Worm (Caenorhabditis elegans) whole organism, young adult: Measurements from ENCODE around the gene ptb-1.

ENCODE experiments used
- B0261.1 ChIP-seq: sonication (generic microtip); optimal IDR thresholded peaks from 2 replicates; lab custom pipeline; 2016; ENCODE audit warnings: mild to moderate bottlenecking, missing genetic modification characterization, moderate library complexity, missing compliant biosample characterization
- F39B2.1 ChIP-seq: fragments of 200-800 bp; sonication (Bioruptor generic); IDR thresholded peaks from 2 replicates; pipeline ENCODE4 v1.3.6; 2022; ENCODE audit warnings: missing genetic modification reagents, missing genetic modification characterization, missing compliant biosample characterization
- Y67H2A.10 ChIP-seq: fragments of 200-800 bp; sonication (Bioruptor generic); conservative IDR thresholded peaks from 2 replicates; pipeline ENCODE4 v1.3.6; 2022; ENCODE audit warnings: missing genetic modification reagents, missing genetic modification characterization, missing compliant biosample characterization
- aptf-2 ChIP-seq: fragments of 200-800 bp; sonication (Bioruptor generic); conservative IDR thresholded peaks from 2 replicates; pipeline ENCODE4 v1.3.6; 2022; ENCODE audit warnings: missing genetic modification reagents, missing genetic modification characterization, missing compliant biosample characterization
- ceh-58 ChIP-seq: fragments of 200-800 bp; sonication (Bioruptor generic); IDR thresholded peaks from 2 replicates; pipeline ENCODE4 v1.3.6; 2022; ENCODE audit warnings: missing genetic modification characterization, missing compliant biosample characterization
- ceh-91 ChIP-seq: fragments of 200-800 bp; sonication (Bioruptor generic); IDR thresholded peaks from 2 replicates; pipeline ENCODE4 v1.3.6; 2022; ENCODE audit warnings: missing genetic modification reagents, missing genetic modification characterization, missing compliant biosample characterization
- egl-44 ChIP-seq: fragments of 200-800 bp; sonication (Bioruptor generic); IDR thresholded peaks from 2 replicates; pipeline ENCODE4 v1.3.6; 2022; ENCODE audit warnings: missing genetic modification reagents, missing genetic modification characterization, missing compliant biosample characterization
- hlh-12 ChIP-seq: sonication (generic microtip); optimal IDR thresholded peaks from 2 replicates; lab custom pipeline; 2016; ENCODE audit warnings: missing genetic modification characterization, missing compliant biosample characterization
- hmg-1.2 ChIP-seq: fragments of 200-800 bp; sonication (Bioruptor generic); IDR thresholded peaks from 2 replicates; pipeline ENCODE4 v1.3.6; 2022; ENCODE audit warnings: missing genetic modification reagents, missing genetic modification characterization, missing compliant biosample characterization
- lin-26 ChIP-seq: fragments of 200-800 bp; sonication (Bioruptor generic); IDR thresholded peaks from 2 replicates; pipeline ENCODE4 v1.3.6; 2022; ENCODE audit warnings: missing genetic modification reagents, missing genetic modification characterization, missing compliant biosample characterization
- lin-35 ChIP-seq, 3 experiments: fragments of 150-350 bp in 2 of 3; sonication (generic microtip) in 1 of 3; optimal IDR thresholded peaks; 2 replicates each; lab custom pipeline; 2014 to 2018; ENCODE audit warnings: missing biosample characterization in 3 of 3, missing genetic modification characterization in 3 of 3, missing genetic modification reagents in 3 of 3
- madf-8 ChIP-seq: fragments of 200-800 bp; sonication (Bioruptor generic); conservative IDR thresholded peaks from 2 replicates; pipeline ENCODE4 v1.3.6; 2022; ENCODE audit warnings: missing genetic modification reagents, missing genetic modification characterization, missing compliant biosample characterization
- mel-28 ChIP-seq: sonication (generic microtip); optimal IDR thresholded peaks from 2 replicates; lab custom pipeline; 2016; ENCODE audit warnings: borderline replicate concordance, mild to moderate bottlenecking, missing genetic modification characterization, missing compliant biosample characterization
- mes-4 ChIP-seq: sonication (generic microtip); optimal IDR thresholded peaks from 2 replicates; lab custom pipeline; 2016; ENCODE audit warnings: missing genotype, missing genetic modification characterization, missing compliant biosample characterization
- nhr-80 ChIP-seq: sonication (generic microtip); optimal IDR thresholded peaks from 2 replicates; lab custom pipeline; 2016; ENCODE audit warnings: missing genetic modification characterization, missing compliant biosample characterization
- snpc-1.1 ChIP-seq: sonication (generic microtip); optimal IDR thresholded peaks from 2 replicates; lab custom pipeline; 2017; ENCODE audit warnings: missing genetic modification characterization, mild to moderate bottlenecking, missing compliant biosample characterization, antibody characterized with exemption, moderate library complexity, missing genotype, missing genetic modification reagents; ENCODE audit not compliant: insufficient read depth
- snpc-4 ChIP-seq, 5 experiments: fragments of 150-350 bp in 1 of 5; sonication (generic microtip) in 4 of 5; optimal IDR thresholded peaks; 2 replicates each; lab custom pipeline; 2014 to 2018; ENCODE audit warnings: missing genetic modification characterization in 5 of 5, missing biosample characterization in 3 of 5, antibody characterized with exemption in 2 of 5, mild to moderate bottlenecking in 2 of 5, missing compliant biosample characterization in 2 of 5, missing genotype in 2 of 5, moderate library complexity in 2 of 5, missing genetic modification reagents in 1 of 5
- somi-1 ChIP-seq: fragments of 200-800 bp; sonication (Bioruptor generic); optimal IDR thresholded peaks from 2 replicates; lab custom pipeline; 2018; ENCODE audit warnings: mild to moderate bottlenecking, missing genetic modification characterization, missing compliant biosample characterization
- tlf-1 ChIP-seq: fragments of 200-800 bp; sonication (Bioruptor generic); optimal IDR thresholded peaks from 2 replicates; lab custom pipeline; 2018; ENCODE audit warnings: mild to moderate bottlenecking, missing genetic modification characterization, missing compliant biosample characterization
- xnd-1 ChIP-seq: sonication (generic microtip); optimal IDR thresholded peaks from 2 replicates; lab custom pipeline; 2016; ENCODE audit warnings: missing genotype, missing genetic modification reagents, missing genetic modification characterization, missing compliant biosample characterization
- zim-3 ChIP-seq: sonication (generic microtip); optimal IDR thresholded peaks from 2 replicates; lab custom pipeline; 2017; ENCODE audit warnings: mild to moderate bottlenecking, missing genetic modification characterization, moderate library complexity, missing compliant biosample characterization
- ztf-22 ChIP-seq: fragments of 200-800 bp; sonication (Bioruptor generic); optimal IDR thresholded peaks from 2 replicates; lab custom pipeline; 2018; ENCODE audit warnings: mild to moderate bottlenecking, missing genetic modification characterization, moderate library complexity, missing compliant biosample characterization
- ztf-25 ChIP-seq: fragments of 200-800 bp; sonication (Bioruptor generic); IDR thresholded peaks from 2 replicates; pipeline ENCODE4 v1.3.6; 2022; ENCODE audit warnings: missing genetic modification reagents, missing genetic modification characterization, missing compliant biosample characterization
- ztf-26 ChIP-seq: sonication (generic microtip); optimal IDR thresholded peaks from 2 replicates; lab custom pipeline; 2017; ENCODE audit warnings: missing genetic modification characterization, missing compliant biosample characterization
- ztf-28 ChIP-seq: fragments of 200-800 bp; sonication (Bioruptor generic); IDR thresholded peaks from 2 replicates; pipeline ENCODE4 v1.3.6; 2022; ENCODE audit warnings: missing genetic modification reagents, missing genetic modification characterization, missing compliant biosample characterization

Gene ptb-1

DNA sequence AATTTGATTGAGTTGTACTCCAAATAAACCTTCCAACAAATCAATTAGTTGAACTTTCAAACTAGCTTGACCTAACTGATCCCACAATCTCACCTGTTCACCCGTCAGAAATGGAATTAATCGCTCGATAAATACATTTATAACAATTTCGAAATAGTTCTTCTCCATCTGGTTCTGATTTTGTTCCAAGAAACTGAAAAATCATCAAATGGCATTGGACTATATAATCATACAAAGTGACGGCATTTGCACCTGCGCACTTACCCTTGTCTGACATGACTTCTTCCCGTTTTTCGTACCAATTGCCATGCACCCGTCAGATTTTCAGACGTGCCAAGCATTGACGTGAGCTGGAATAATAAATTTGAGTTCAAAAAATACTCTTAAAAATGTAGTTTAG is 55.3 kb downstream of the ptb-1 start:
- no peak for TF ChIP-seq ztf-26
- TF ChIP-seq hmg-1.2 (GFP tag; lab: Robert Waterston, UW), result no peak
- no peak for TF ChIP-seq xnd-1 (tag; lab: Kevin White, UChicago)
- TF ChIP-seq ceh-58 (GFP tag; lab: Robert Waterston, UW), result no peak
- no peak for TF ChIP-seq ztf-25 (GFP tag; lab: Robert Waterston, UW)
- no peak for TF ChIP-seq F39B2.1 (GFP tag; lab: Robert Waterston, UW)
- TF ChIP-seq egl-44 (GFP tag; lab: Robert Waterston, UW), result no peak
- no peak for TF ChIP-seq lin-26 (GFP tag; lab: Robert Waterston, UW)
- no peak for TF ChIP-seq Y67H2A.10
- no peak for TF ChIP-seq ztf-22 (GFP tag; lab: Kevin White, UChicago)
- TF ChIP-seq madf-8 (GFP tag; lab: Robert Waterston, UW), result no peak
- no peak for TF ChIP-seq ceh-91 (GFP tag; lab: Robert Waterston, UW)
- no peak for TF ChIP-seq snpc-4 (GFP tag; optimal IDR thresholded peaks at IDR 0.05; lab: Kevin White, UChicago)
- no peak for TF ChIP-seq snpc-4 (tag; optimal IDR thresholded peaks at IDR 0.05; lab: Kevin White, UChicago)
- TF ChIP-seq mes-4 (tag; lab: Kevin White, UChicago), result no peak
- TF ChIP-seq nhr-80 (tag; lab: Kevin White, UChicago), result no peak
- TF ChIP-seq B0261.1, result no peak

ce11 chrII:10731552-10731951 is 56.1 kb downstream of the ptb-1 start, which contains the start of gene glb-12:
TSS of gene glb-12 (minus strand) at chrII:10731652.
- TF ChIP-seq mel-28 (tag; lab: Kevin White, UChicago) (no peak), somi-1 (no peak), ztf-25 (GFP tag; lab: Robert Waterston, UW) (no peak), hlh-12 (no peak), tlf-1 (no peak), aptf-2 (GFP tag; lab: Robert Waterston, UW) (no peak), xnd-1 (tag; lab: Kevin White, UChicago) (no peak), ztf-28 (GFP tag; lab: Robert Waterston, UW) (no peak), snpc-1.1 (tag; lab: Kevin White, UChicago) (no peak)

DNA sequence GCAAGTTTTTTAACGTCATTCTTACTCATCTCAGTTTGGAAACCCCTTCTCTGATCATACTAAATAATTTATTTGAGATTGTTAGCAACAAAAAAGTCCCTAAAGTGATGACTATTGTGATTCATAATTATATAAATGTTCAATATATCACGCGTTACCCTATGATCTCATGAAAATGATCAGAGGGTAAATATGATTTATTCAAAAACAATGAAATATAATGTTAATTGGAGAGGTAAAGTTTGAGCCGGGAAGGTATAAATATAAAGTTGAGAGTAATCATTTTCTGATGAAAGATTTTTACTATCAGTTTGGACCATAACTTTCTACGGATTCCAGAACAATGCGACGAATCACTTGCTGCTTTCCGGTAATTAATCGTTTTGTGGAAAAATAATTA is 61.7 kb downstream of the ptb-1 start, which contains the start of gene C52A11.3:
TSS of gene C52A11.3 (plus strand) at position 301 of the 400 bp plus-strand sequence.
- TF ChIP-seq lin-35 (GFP tag; optimal IDR thresholded peaks at IDR 0.05; lab: Kevin White, UChicago), result no peak
- TF ChIP-seq zim-3 (tag; lab: Kevin White, UChicago), result no peak
